Worm (Caenorhabditis elegans) whole organism, mixed stage, embryonic: ENCODE measurements around the gene cpt-6.

ENCODE experiments used
- M03D4.4 ChIP-seq: sonication (generic microtip); optimal IDR thresholded peaks from 2 replicates; lab custom pipeline; 2017; ENCODE audit warnings: mild to moderate bottlenecking, missing genetic modification characterization, missing compliant biosample characterization
- bed-3 ChIP-seq: fragments of 200-800 bp; sonication (Bioruptor generic); optimal IDR thresholded peaks from 3 replicates; lab custom pipeline; 2018; ENCODE audit warnings: mild to moderate bottlenecking, missing genetic modification characterization, moderate library complexity, missing compliant biosample characterization
- blmp-1 ChIP-seq: fragments of 150-350 bp; optimal IDR thresholded peaks from 2 replicates; lab custom pipeline; 2014; ENCODE audit warnings: missing biosample characterization, missing genetic modification characterization
- ceh-39 ChIP-seq: fragments of 150-350 bp; optimal IDR thresholded peaks from 2 replicates; lab custom pipeline; 2014; ENCODE audit warnings: missing biosample characterization, missing genetic modification characterization
- ceh-43 ChIP-seq: fragments of 200-800 bp; sonication (Bioruptor generic); optimal IDR thresholded peaks from 2 replicates; lab custom pipeline; 2018; ENCODE audit warnings: mild to moderate bottlenecking, missing genetic modification characterization, moderate library complexity, missing compliant biosample characterization
- ceh-83 ChIP-seq: fragments of 200-800 bp; sonication (Bioruptor generic); optimal IDR thresholded peaks from 2 replicates; lab custom pipeline; 2018; ENCODE audit warnings: mild to moderate bottlenecking, missing genetic modification characterization, missing compliant biosample characterization
- ces-1 ChIP-seq: fragments of 150-350 bp; optimal IDR thresholded peaks from 2 replicates; lab custom pipeline; 2014; ENCODE audit warnings: missing biosample characterization, missing genetic modification reagents, missing genetic modification characterization
- cnd-1 ChIP-seq: fragments of 200-800 bp; sonication (Bioruptor generic); optimal IDR thresholded peaks from 2 replicates; lab custom pipeline; 2018; ENCODE audit warnings: mild to moderate bottlenecking, missing genetic modification characterization, missing compliant biosample characterization
- drap-1 ChIP-seq: fragments of 200-800 bp; sonication (Bioruptor generic); optimal IDR thresholded peaks from 3 replicates; lab custom pipeline; 2018; ENCODE audit warnings: mild to moderate bottlenecking, missing genetic modification characterization, missing compliant biosample characterization
- elt-1 ChIP-seq: sonication (generic microtip); optimal IDR thresholded peaks from 2 replicates; lab custom pipeline; 2017; ENCODE audit warnings: missing genetic modification characterization, mild to moderate bottlenecking, missing compliant biosample characterization, antibody characterized with exemption, moderate library complexity, borderline replicate concordance; ENCODE audit not compliant: insufficient read depth
- elt-3 ChIP-seq: fragments of 150-350 bp; optimal IDR thresholded peaks from 2 replicates; lab custom pipeline; 2014; ENCODE audit warnings: missing biosample characterization, missing genetic modification characterization
- flh-1 ChIP-seq: fragments of 200-800 bp; sonication (Bioruptor generic); optimal IDR thresholded peaks from 2 replicates; lab custom pipeline; 2018; ENCODE audit warnings: mild to moderate bottlenecking, missing genetic modification characterization, moderate library complexity, missing compliant biosample characterization
- ham-2 ChIP-seq: fragments of 200-800 bp; sonication (Bioruptor generic); optimal IDR thresholded peaks from 2 replicates; lab custom pipeline; 2018; ENCODE audit warnings: mild to moderate bottlenecking, missing genetic modification characterization, missing compliant biosample characterization
- hlh-1 ChIP-seq: fragments of 150-350 bp; optimal IDR thresholded peaks from 2 replicates; lab custom pipeline; 2014; ENCODE audit warnings: missing biosample characterization, missing genetic modification reagents, missing genetic modification characterization
- lin-13 ChIP-seq: fragments of 150-350 bp; optimal IDR thresholded peaks from 2 replicates; lab custom pipeline; 2014; ENCODE audit warnings: missing biosample characterization, missing genetic modification characterization
- lin-32 ChIP-seq: fragments of 200-800 bp; sonication (Bioruptor generic); optimal IDR thresholded peaks from 2 replicates; lab custom pipeline; 2018; ENCODE audit warnings: mild to moderate bottlenecking, missing genetic modification characterization, missing compliant biosample characterization
- lsy-2 ChIP-seq: fragments of 150-350 bp; optimal IDR thresholded peaks from 2 replicates; lab custom pipeline; 2014; ENCODE audit warnings: missing biosample characterization, missing genetic modification characterization
- mab-5 ChIP-seq: fragments of 150-350 bp; optimal IDR thresholded peaks from 2 replicates; lab custom pipeline; 2014; ENCODE audit warnings: missing biosample characterization, missing genetic modification characterization
- mep-1 ChIP-seq: fragments of 150-350 bp; optimal IDR thresholded peaks from 2 replicates; lab custom pipeline; 2017; ENCODE audit warnings: missing biosample characterization, missing genetic modification reagents, missing genetic modification characterization, inconsistent platforms
- mls-2 ChIP-seq: sonication (generic microtip); optimal IDR thresholded peaks from 2 replicates; lab custom pipeline; 2016; ENCODE audit warnings: mild to moderate bottlenecking, missing genetic modification characterization, moderate library complexity, missing compliant biosample characterization
- nhr-2 ChIP-seq: fragments of 150-350 bp; optimal IDR thresholded peaks from 2 replicates; lab custom pipeline; 2014; ENCODE audit warnings: missing biosample characterization, missing genetic modification characterization
- nhr-237 ChIP-seq: fragments of 150-350 bp; optimal IDR thresholded peaks from 2 replicates; lab custom pipeline; 2014; ENCODE audit warnings: missing biosample characterization, missing genetic modification characterization
- nhr-28 ChIP-seq: fragments of 150-350 bp; optimal IDR thresholded peaks from 2 replicates; lab custom pipeline; 2014; ENCODE audit warnings: missing biosample characterization, missing genetic modification characterization
- nhr-76 ChIP-seq: sonication (generic microtip); optimal IDR thresholded peaks from 2 replicates; lab custom pipeline; 2017; ENCODE audit warnings: missing biosample characterization, missing genetic modification characterization
- sem-2 ChIP-seq: fragments of 200-800 bp; sonication (Bioruptor generic); optimal IDR thresholded peaks from 2 replicates; lab custom pipeline; 2018; ENCODE audit warnings: mild to moderate bottlenecking, missing genetic modification characterization, missing compliant biosample characterization
- snpc-4 ChIP-seq: fragments of 150-350 bp; optimal IDR thresholded peaks from 2 replicates; lab custom pipeline; 2014; ENCODE audit warnings: missing biosample characterization, missing genetic modification characterization
- sptf-1 ChIP-seq: sonication (generic microtip); optimal IDR thresholded peaks from 2 replicates; lab custom pipeline; 2017; ENCODE audit warnings: mild to moderate bottlenecking, missing genetic modification characterization, moderate library complexity, missing compliant biosample characterization
- tbx-8 ChIP-seq: fragments of 200-800 bp; sonication (Bioruptor generic); optimal IDR thresholded peaks from 2 replicates; lab custom pipeline; 2018; ENCODE audit warnings: mild to moderate bottlenecking, missing genetic modification characterization, moderate library complexity, missing compliant biosample characterization
- unc-39 ChIP-seq: fragments of 150-350 bp; optimal IDR thresholded peaks from 2 replicates; lab custom pipeline; 2014; ENCODE audit warnings: missing biosample characterization, missing genetic modification characterization
- unc-62 ChIP-seq: fragments of 150-350 bp; optimal IDR thresholded peaks from 2 replicates; lab custom pipeline; 2014; ENCODE audit warnings: missing biosample characterization, missing genetic modification reagents, missing genetic modification characterization
- zip-8 ChIP-seq: fragments of 150-350 bp; optimal IDR thresholded peaks from 2 replicates; lab custom pipeline; 2014; ENCODE audit warnings: missing biosample characterization, missing genetic modification characterization
- ztf-11 ChIP-seq: fragments of 150-350 bp; optimal IDR thresholded peaks from 2 replicates; lab custom pipeline; 2014; ENCODE audit warnings: missing biosample characterization, missing genetic modification characterization

The cpt-6 gene

DNA sequence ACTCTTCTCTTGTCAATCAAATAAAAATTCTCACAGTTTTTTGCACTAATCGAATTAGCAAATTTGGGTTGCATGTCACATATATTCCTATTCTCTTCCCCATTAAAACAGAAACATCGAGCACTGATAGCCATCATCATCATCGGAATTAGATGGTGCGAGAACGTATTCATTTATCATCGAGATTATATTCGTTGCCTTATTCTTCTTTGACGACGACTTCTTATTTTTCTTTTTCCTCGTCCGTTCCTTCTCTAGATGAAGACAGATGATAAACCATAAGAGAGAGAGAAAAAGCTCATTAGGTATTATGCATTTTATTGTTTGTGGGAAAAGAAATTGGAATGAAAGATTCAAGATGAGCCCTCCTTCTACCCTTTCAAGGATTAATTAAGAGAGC, 22.5 kb downstream of the cpt-6 start:
- TF ChIP-seq ceh-83 (no peak), ces-1 (peak; percentile 18), sptf-1 (tag; lab: Kevin White, UChicago) (no peak), elt-1 (tag; lab: Kevin White, UChicago) (peak; percentile 55)

DNA sequence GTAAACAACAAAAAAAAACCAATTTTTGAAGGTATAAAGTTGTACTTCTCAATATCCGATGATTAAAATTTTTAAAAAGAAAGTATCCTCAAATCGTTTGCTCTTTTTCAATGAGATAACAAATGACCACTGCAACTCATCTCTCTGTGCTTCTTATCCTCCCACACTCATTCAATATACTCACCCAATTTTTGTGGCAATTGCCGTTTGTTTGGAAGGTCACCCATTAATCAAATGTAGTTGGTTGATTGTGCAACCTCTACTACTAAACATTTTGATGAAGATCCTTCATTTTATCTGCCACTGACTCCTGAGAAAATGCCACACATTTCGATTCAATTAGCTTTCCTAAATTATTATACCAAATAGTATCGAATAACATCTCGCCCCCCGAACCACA, 26.0 kb downstream of the cpt-6 start:
- no peak for TF ChIP-seq ceh-83
- TF ChIP-seq mep-1 = no peak
- TF ChIP-seq unc-62 = no peak
- TF ChIP-seq mab-5 (tag; lab: Kevin White, UChicago) = no peak
- no peak for TF ChIP-seq sptf-1 (tag; lab: Kevin White, UChicago)
- TF ChIP-seq elt-3 = no peak
- no peak for TF ChIP-seq nhr-28
- no peak for TF ChIP-seq mls-2 (tag; lab: Kevin White, UChicago)
- no peak for TF ChIP-seq zip-8 (tag; lab: Kevin White, UChicago)
- TF ChIP-seq tbx-8 = no peak
- TF ChIP-seq ztf-11 (tag; lab: Kevin White, UChicago) = no peak
- no peak for TF ChIP-seq ces-1
- TF ChIP-seq ceh-39 (tag; lab: Kevin White, UChicago) = no peak
- no peak for TF ChIP-seq flh-1 (GFP tag; lab: Kevin White, UChicago)

DNA sequence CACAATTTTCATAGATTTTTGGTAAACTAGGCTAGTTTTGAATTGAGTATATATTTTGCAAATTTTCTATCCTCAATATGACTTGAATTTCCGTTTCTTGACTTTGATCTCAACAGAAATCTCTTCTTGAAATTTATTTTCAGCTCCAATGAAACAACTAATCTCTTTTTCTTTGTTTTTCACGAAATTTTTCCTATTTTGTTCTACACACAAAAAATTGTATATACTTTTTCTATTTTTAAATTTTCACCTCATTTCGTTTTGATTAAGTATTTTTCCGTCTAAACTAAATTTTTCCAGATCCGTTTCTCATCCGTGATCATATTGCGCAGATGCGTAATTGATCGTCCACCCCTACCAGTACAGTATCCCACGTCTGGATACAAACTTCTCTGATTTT, 29.0 kb downstream of the cpt-6 start, which contains the start of gene unc-83:
Gene unc-83 (plus strand): TSS at position 301 of the 400 bp plus-strand sequence.
- TF ChIP-seq elt-1 (tag; lab: Kevin White, UChicago) = no peak
- no peak for TF ChIP-seq nhr-28
- TF ChIP-seq unc-39 (tag; lab: Kevin White, UChicago) = no peak
- no peak for TF ChIP-seq lsy-2 (tag; lab: Kevin White, UChicago)
- TF ChIP-seq ztf-11 (tag; lab: Kevin White, UChicago) = no peak
- TF ChIP-seq nhr-76 (tag; lab: Kevin White, UChicago) = no peak
- TF ChIP-seq unc-62 = no peak
- TF ChIP-seq ceh-43 (GFP tag; lab: Kevin White, UChicago) = no peak
- TF ChIP-seq tbx-8 = no peak
- no peak for TF ChIP-seq ceh-39 (tag; lab: Kevin White, UChicago)
- TF ChIP-seq lin-32 (GFP tag; lab: Kevin White, UChicago) = no peak
- TF ChIP-seq sptf-1 (tag; lab: Kevin White, UChicago) = no peak
- TF ChIP-seq lin-13 (tag; lab: Kevin White, UChicago) = no peak
- no peak for TF ChIP-seq M03D4.4 (tag; lab: Kevin White, UChicago)
- no peak for TF ChIP-seq cnd-1
- TF ChIP-seq nhr-2 = no peak
- TF ChIP-seq blmp-1 (tag; lab: Kevin White, UChicago) = no peak
- TF ChIP-seq hlh-1 = no peak
- no peak for TF ChIP-seq ceh-83
- TF ChIP-seq nhr-237 (tag; lab: Kevin White, UChicago) = no peak

DNA sequence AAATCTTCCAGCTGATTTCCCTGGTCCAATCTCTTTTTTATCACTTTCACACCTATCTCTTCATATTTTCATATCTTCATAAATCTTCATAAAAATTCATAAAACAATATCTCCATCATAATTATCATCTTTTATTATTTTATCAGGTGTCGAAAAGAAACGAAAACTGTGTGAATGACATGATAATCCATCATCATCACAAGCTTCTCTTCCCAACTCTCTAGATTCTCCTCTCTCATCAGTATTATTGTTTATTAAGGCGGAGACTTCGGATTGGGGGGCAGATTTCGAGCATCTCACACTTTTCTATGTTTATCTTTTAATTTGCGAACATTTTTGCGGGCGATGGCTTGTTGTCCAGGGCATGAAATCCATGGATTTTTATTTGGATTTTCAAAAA, 29.5 kb downstream of the cpt-6 start:
- TF ChIP-seq mep-1 (no peak), ham-2 (GFP tag; lab: Kevin White, UChicago) (no peak), ceh-43 (GFP tag; lab: Kevin White, UChicago) (no peak), unc-39 (tag; lab: Kevin White, UChicago) (no peak), ceh-39 (tag; lab: Kevin White, UChicago) (no peak), zip-8 (tag; lab: Kevin White, UChicago) (no peak), ceh-83 (no peak), unc-62 (peak; percentile 65), hlh-1 (no peak)
- TF ChIP-seq, all 35 proteins: peak for 1

DNA sequence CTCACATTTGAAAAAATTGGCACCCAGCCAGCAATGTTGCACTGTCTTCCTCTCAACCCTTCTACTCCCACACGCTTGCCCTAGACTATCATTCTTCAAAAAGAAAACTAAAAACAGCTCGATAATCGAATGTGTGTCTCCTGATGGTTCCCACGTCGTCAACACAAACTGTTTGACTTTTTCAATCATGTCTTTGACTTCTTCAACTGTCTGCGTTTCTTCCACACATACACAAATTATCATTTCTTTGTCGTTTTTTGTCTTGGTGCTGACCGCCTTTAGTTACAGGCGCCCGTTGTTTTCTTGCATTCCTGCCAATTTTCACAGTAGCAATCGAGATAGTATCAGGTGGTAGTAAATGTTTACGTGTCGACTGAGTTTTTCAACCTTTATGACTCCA, 31.1 kb downstream of the cpt-6 start:
- TF ChIP-seq flh-1 (GFP tag; lab: Kevin White, UChicago) (no peak), unc-39 (tag; lab: Kevin White, UChicago) (no peak), lin-13 (tag; lab: Kevin White, UChicago) (no peak), ceh-39 (tag; lab: Kevin White, UChicago) (no peak), sem-2 (no peak), tbx-8 (no peak), drap-1 (GFP tag; lab: Kevin White, UChicago) (no peak), mls-2 (tag; lab: Kevin White, UChicago) (no peak), unc-62 (no peak), cnd-1 (no peak), M03D4.4 (tag; lab: Kevin White, UChicago) (no peak), bed-3 (GFP tag; lab: Kevin White, UChicago) (no peak), snpc-4 (tag; lab: Kevin White, UChicago) (no peak), elt-1 (tag; lab: Kevin White, UChicago) (no peak)
